Worm (Caenorhabditis elegans) whole organism, young adult: ENCODE results near the gene acp-5.

Experiments
- B0019.2 ChIP-seq: fragments of 200-800 bp; sonication (Bioruptor generic); conservative IDR thresholded peaks from 2 replicates; pipeline ENCODE4 v1.3.6; 2022; ENCODE audit warnings: missing genetic modification reagents, missing genetic modification characterization, missing compliant biosample characterization
- F23B12.7 ChIP-seq: sonication (generic microtip); optimal IDR thresholded peaks from 2 replicates; lab custom pipeline; 2017; ENCODE audit warnings: missing genetic modification characterization, mild to moderate bottlenecking, missing compliant biosample characterization, antibody characterized with exemption, moderate library complexity; ENCODE audit not compliant: insufficient read depth
- F37B4.10 ChIP-seq: fragments of 200-800 bp; sonication (Bioruptor generic); IDR thresholded peaks from 2 replicates; pipeline ENCODE4 v1.3.6; 2022; ENCODE audit warnings: missing genetic modification characterization, missing compliant biosample characterization
- K12H6.12 ChIP-seq: fragments of 200-800 bp; sonication (Bioruptor generic); optimal IDR thresholded peaks from 2 replicates; lab custom pipeline; 2018; ENCODE audit warnings: mild to moderate bottlenecking, missing genetic modification characterization, missing compliant biosample characterization
- Y67H2A.10 ChIP-seq: fragments of 200-800 bp; sonication (Bioruptor generic); conservative IDR thresholded peaks from 2 replicates; pipeline ENCODE4 v1.3.6; 2022; ENCODE audit warnings: missing genetic modification reagents, missing genetic modification characterization, missing compliant biosample characterization
- cebp-2 ChIP-seq: fragments of 200-800 bp; sonication (Bioruptor generic); IDR thresholded peaks from 2 replicates; pipeline ENCODE4 v1.3.6; 2022; ENCODE audit warnings: missing genetic modification characterization, missing compliant biosample characterization
- dpl-1 ChIP-seq: fragments of 150-350 bp; optimal IDR thresholded peaks from 2 replicates; lab custom pipeline; 2014; ENCODE audit warnings: missing biosample characterization, missing genetic modification reagents, missing genetic modification characterization
- lir-1 ChIP-seq: fragments of 200-800 bp; sonication (Bioruptor generic); conservative IDR thresholded peaks from 2 replicates; pipeline ENCODE4 v1.3.6; 2022; ENCODE audit warnings: missing genetic modification reagents, missing genetic modification characterization, missing compliant biosample characterization
- madf-3 ChIP-seq: fragments of 200-800 bp; sonication (Bioruptor generic); IDR thresholded peaks from 2 replicates; pipeline ENCODE4 v1.3.6; 2022; ENCODE audit warnings: missing genetic modification reagents, missing genetic modification characterization, missing compliant biosample characterization
- rcor-1 ChIP-seq: fragments of 200-800 bp; sonication (Bioruptor generic); IDR thresholded peaks from 2 replicates; pipeline ENCODE4 v1.3.6; 2022; ENCODE audit warnings: missing genetic modification reagents, missing genetic modification characterization, missing compliant biosample characterization
- sea-2 ChIP-seq: fragments of 200-800 bp; sonication (Bioruptor generic); IDR thresholded peaks from 2 replicates; pipeline ENCODE4 v1.3.6; 2022; ENCODE audit warnings: missing genetic modification characterization, missing compliant biosample characterization
- zfh-2 ChIP-seq: fragments of 200-800 bp; sonication (Bioruptor generic); conservative IDR thresholded peaks from 2 replicates; pipeline ENCODE4 v1.3.6; 2022; ENCODE audit warnings: missing genetic modification reagents, missing genetic modification characterization, missing compliant biosample characterization

DNA sequence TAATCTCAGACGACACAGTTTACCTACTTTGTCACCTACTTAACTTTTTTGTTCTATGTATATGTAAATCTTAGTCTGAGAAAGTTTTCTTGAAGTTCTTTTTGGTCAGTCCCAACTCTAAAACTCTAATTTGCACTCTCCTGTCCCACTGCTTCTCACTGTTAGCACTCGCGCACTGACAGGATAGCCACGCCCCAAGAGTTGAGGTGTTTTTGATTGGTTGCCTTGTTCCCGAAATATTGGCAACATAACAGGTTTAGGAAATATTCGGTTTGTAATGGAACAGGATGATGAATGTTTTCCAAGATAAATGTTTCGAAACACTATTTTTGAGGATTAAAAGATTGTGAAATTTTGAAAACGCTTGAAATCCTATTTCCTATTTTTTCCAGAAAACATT is 12.2 kb upstream of the acp-5 start:
- TF ChIP-seq B0019.2 = no peak
- no peak for TF ChIP-seq cebp-2
- TF ChIP-seq Y67H2A.10 (GFP tag; lab: Robert Waterston, UW) = no peak
- no peak for TF ChIP-seq dpl-1 (GFP tag; lab: Kevin White, UChicago)
- TF ChIP-seq F23B12.7 (tag; lab: Kevin White, UChicago) = no peak
- no peak for TF ChIP-seq sea-2 (GFP tag; lab: Robert Waterston, UW)
- TF ChIP-seq rcor-1 (GFP tag; lab: Robert Waterston, UW) = no peak
- TF ChIP-seq K12H6.12 (tag; lab: Kevin White, UChicago) = no peak
- no peak for TF ChIP-seq F37B4.10 (GFP tag; lab: Robert Waterston, UW)
- TF ChIP-seq madf-3 = no peak
- TF ChIP-seq lir-1 = no peak
- no peak for TF ChIP-seq zfh-2 (GFP tag; lab: Robert Waterston, UW)
